Worm (Caenorhabditis elegans): ENCODE measurements around the gene sqv-7.
"Not testable (repeated sequence)": the region's sequence is repeated elsewhere in the genome, so short reads cannot be mapped to it uniquely, and the experiment has no call there.

sqv-7 gene

DNA sequence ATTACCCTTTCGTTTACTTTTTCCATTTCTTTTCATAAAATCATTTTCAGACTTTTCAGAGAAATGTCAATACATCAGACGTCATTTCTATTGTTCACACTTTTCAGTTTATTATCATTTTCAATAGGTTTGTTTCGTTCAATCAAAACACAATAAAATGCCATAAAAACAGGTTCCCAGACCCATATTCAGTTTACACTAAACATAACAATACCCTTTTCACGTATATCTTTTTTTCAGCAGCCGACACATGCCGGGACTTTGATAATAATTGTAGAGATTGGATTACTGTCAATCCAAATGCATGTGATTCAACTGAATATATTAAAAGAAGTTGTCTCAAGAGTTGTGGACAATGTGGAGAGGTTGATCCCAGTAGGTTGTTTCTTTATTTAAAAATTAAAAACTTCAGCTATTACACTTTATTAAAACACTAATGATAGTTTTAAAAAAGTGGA lies 22.6 kb downstream of the sqv-7 start, which contains the start of gene C15F1.1:
Gene C15F1.1, plus strand, starts transcription at position 51 of the 458 bp plus-strand sequence.
- no peak for TF ChIP-seq F22D6.2 (tag; optimal IDR thresholded peaks at IDR 0.05)
- no peak for TF ChIP-seq snpc-4 (GFP tag; optimal IDR thresholded peaks at IDR 0.05)
- TF ChIP-seq snpc-4 (tag; optimal IDR thresholded peaks at IDR 0.05), result peak in 2 of 4 experiments; percentile 32 to 56
- no peak for TF ChIP-seq nfya-2 (GFP tag; IDR thresholded peaks at IDR 0.05)
- no peak for TF ChIP-seq akir-1 (GFP tag; optimal IDR thresholded peaks at IDR 0.05)

- TF ChIP-seq tbp1 (GFP tag; optimal IDR thresholded peaks at IDR 0.05), result peak; percentile 59
- peak; percentile 3 for TF ChIP-seq B0261.1 (tag; optimal IDR thresholded peaks at IDR 0.05)
These were observed 29.5 kb downstream of the sqv-7 start for ce11 chrII:6982949-6983348.

- TF ChIP-seq madf-3 (GFP tag; IDR thresholded peaks at IDR 0.05) (no peak), dpff-1 (tag; optimal IDR thresholded peaks at IDR 0.05) (no peak), ceh-79 (tag; optimal IDR thresholded peaks at IDR 0.05) (no peak), Y95B8A.8 (GFP tag; IDR thresholded peaks at IDR 0.05) (no peak), snpc-1.3 (tag; optimal IDR thresholded peaks at IDR 0.05; ENCODE audit: insufficient read depth) (no peak), attf-5 (GFP tag; optimal IDR thresholded peaks at IDR 0.05) (no peak), aptf-2 (GFP tag; conservative IDR thresholded peaks at IDR 0.05) (no peak), lin-54 (GFP tag; optimal IDR thresholded peaks at IDR 0.05) (no peak), C06A6.2 (GFP tag; conservative IDR thresholded peaks at IDR 0.05) (no peak), ceh-91 (GFP tag; IDR thresholded peaks at IDR 0.05) (no peak), hrde-1 (tag; optimal IDR thresholded peaks at IDR 0.05; ENCODE audit: borderline replicate concordance) (no peak), madf-6 (GFP tag; IDR thresholded peaks at IDR 0.05) (no peak), Y79H2A.3 (GFP tag; conservative IDR thresholded peaks at IDR 0.05) (no peak), ceh-40 (GFP tag; IDR thresholded peaks at IDR 0.05) (no peak)
These were observed 32.8 kb downstream of the sqv-7 start, which contains the start of gene C15F1.2 for ce11 chrII:6979646-6980045. Gene C15F1.2 (plus strand): TSS chrII:6979953.

DNA sequence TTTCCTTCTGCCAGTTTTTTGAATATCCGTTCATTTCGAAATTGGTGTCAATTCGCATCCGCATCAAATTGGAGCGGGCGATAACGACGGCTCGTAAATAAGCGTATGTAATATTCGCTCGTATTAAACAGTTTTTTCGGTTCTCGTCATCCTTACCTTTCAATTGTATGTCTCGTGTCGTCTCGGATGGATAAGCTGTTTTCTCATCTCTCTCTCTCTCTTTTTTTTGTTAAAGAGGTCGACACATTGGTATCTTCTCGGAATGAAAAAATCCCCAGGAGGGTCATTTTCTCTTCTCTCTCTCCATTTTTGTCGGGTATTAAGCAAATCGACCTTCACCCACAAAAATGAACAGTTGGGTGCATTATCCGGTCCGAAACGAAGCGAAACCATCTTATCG lies 33.6 kb downstream of the sqv-7 start:
- TF ChIP-seq efl-1 (GFP tag; optimal IDR thresholded peaks at IDR 0.05), result no peak
- TF ChIP-seq nfya-1 (tag; optimal IDR thresholded peaks at IDR 0.05; ENCODE audit: borderline replicate concordance, insufficient read depth), result no peak
- no peak for TF ChIP-seq F49E8.2 (tag; optimal IDR thresholded peaks at IDR 0.05; ENCODE audit: insufficient read depth)
- TF ChIP-seq unc-62 (GFP tag; optimal IDR thresholded peaks at IDR 0.05), result no peak
- no peak for TF ChIP-seq Y67H2A.10 (GFP tag; conservative IDR thresholded peaks at IDR 0.05)
- no peak for TF ChIP-seq F57C9.4 (tag; optimal IDR thresholded peaks at IDR 0.05)

DNA sequence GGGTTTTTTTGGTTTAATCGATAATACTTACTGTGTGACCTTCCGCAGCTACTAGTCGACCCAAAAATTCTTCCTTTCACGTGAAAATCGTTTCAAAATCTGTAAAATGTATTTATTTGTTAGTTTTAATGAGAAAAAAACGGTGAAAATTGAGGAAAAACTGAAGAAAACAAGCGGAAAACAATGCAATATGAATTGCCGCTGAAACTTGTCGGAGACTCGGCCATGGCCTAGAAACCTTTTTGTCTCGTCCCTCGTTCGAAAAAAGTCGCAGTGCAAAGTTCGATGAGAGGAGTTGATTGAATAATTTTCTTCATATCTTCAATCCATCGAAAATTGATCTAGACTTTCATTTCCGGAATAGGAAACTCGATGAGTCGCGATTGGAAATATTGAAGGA lies 34.8 kb downstream of the sqv-7 start, which contains the start of gene C15F1.8:
Gene C15F1.8, minus strand, starts transcription at position 101 of the 400 bp plus-strand sequence.
- not testable (repeated sequence) for TF ChIP-seq nfya-2, nhr-120, egl-18 (GFP tag; IDR thresholded peaks at IDR 0.05)

DNA sequence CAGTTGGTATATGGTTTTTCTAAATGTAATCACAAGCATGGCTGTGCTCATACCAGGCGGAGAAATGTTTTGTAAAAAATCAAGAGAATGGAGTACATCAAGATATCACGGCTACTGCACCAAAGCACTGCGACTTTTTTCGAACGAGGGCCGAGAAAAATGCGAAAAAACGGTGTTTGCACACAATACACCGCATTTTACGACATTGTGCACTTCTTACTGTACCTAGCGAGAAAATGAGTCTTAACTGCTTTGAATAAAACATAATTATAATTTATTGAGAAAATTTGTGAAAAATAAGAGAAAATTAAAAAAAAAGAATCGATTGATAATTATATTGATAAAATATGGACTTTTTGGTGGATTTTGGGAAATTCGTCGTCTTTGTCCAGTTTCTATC lies 36.8 kb downstream of the sqv-7 start:
- TF ChIP-seq mxl-1 (tag; optimal IDR thresholded peaks at IDR 0.05), result no peak
- peak in 1 of 2 experiments; percentile 1 for TF ChIP-seq rec-8 (tag; optimal IDR thresholded peaks at IDR 0.05)
- TF ChIP-seq nhr-27 (tag; optimal IDR thresholded peaks at IDR 0.05), result no peak
- TF ChIP-seq snpc-3.4 (tag; optimal IDR thresholded peaks at IDR 0.05), result peak; percentile 1
- TF ChIP-seq lsl-1 (GFP tag; optimal IDR thresholded peaks at IDR 0.05), result peak; percentile 55
- TF ChIP-seq madf-6 (GFP tag; IDR thresholded peaks at IDR 0.05), result peak; percentile 45; the same call in 1 of the 2 replicates

Measured in whole organism, young adult.